Worm (Caenorhabditis elegans) whole organism, L1 larva: ENCODE results near the gene T24D5.2.

Source experiments
- C04F5.9 ChIP-seq: sonication (generic microtip); optimal IDR thresholded peaks from 2 replicates; lab custom pipeline; 2016; ENCODE audit warnings: missing genetic modification characterization, missing compliant biosample characterization
- F16B12.6 ChIP-seq: fragments of 150-350 bp; optimal IDR thresholded peaks from 2 replicates; lab custom pipeline; 2014; ENCODE audit warnings: missing biosample characterization, missing genetic modification characterization
- Y116A8C.19 ChIP-seq: sonication (generic microtip); optimal IDR thresholded peaks from 2 replicates; lab custom pipeline; 2016; ENCODE audit warnings: missing compliant biosample characterization, missing genetic modification characterization, borderline replicate concordance
- aly-2 ChIP-seq: fragments of 150-350 bp; optimal IDR thresholded peaks from 2 replicates; lab custom pipeline; 2014; ENCODE audit warnings: missing biosample characterization, missing genetic modification characterization
- ama-1 ChIP-seq: fragments of 150-350 bp; optimal IDR thresholded peaks from 2 replicates; lab custom pipeline; 2014
- blmp-1 ChIP-seq: fragments of 150-350 bp; optimal IDR thresholded peaks from 2 replicates; lab custom pipeline; 2014; ENCODE audit warnings: missing biosample characterization, missing genetic modification characterization
- ceh-63 ChIP-seq: fragments of 200-800 bp; sonication (Bioruptor generic); optimal IDR thresholded peaks from 2 replicates; lab custom pipeline; 2018; ENCODE audit warnings: mild to moderate bottlenecking, missing genetic modification characterization, missing compliant biosample characterization
- ceh-8 ChIP-seq: fragments of 200-800 bp; sonication (Bioruptor generic); optimal IDR thresholded peaks from 2 replicates; lab custom pipeline; 2018; ENCODE audit warnings: mild to moderate bottlenecking, missing genetic modification characterization, moderate library complexity, missing compliant biosample characterization
- ceh-88 ChIP-seq: fragments of 200-800 bp; sonication (Bioruptor generic); IDR thresholded peaks from 2 replicates; pipeline ENCODE4 v1.3.6; 2022; ENCODE audit warnings: missing genetic modification characterization, missing compliant biosample characterization
- ces-1 ChIP-seq: fragments of 150-350 bp; optimal IDR thresholded peaks from 2 replicates; lab custom pipeline; 2014; ENCODE audit warnings: missing biosample characterization, missing genetic modification reagents, missing genetic modification characterization
- dpl-1 ChIP-seq, 3 experiments: fragments of 150-350 bp in 2 of 3; sonication (generic microtip) in 1 of 3; optimal IDR thresholded peaks; 2 replicates each; lab custom pipeline; 2014 to 2017; ENCODE audit warnings: missing biosample characterization in 3 of 3, missing genetic modification characterization in 3 of 3, missing genetic modification reagents in 3 of 3
- efl-1 ChIP-seq, 4 experiments: fragments of 150-350 bp; optimal IDR thresholded peaks in 3 of 4; peaks in 1 of 4; 1 replicate in 1 of 4; 2 replicates in 3 of 4; lab custom pipeline; 2014; ENCODE audit warnings: missing biosample characterization in 2 of 4, missing genetic modification characterization in 2 of 4, missing genetic modification reagents in 2 of 4
- efl-3 ChIP-seq: fragments of 200-800 bp; sonication (Bioruptor generic); optimal IDR thresholded peaks from 2 replicates; lab custom pipeline; 2018; ENCODE audit warnings: mild to moderate bottlenecking, missing genetic modification characterization, missing compliant biosample characterization
- egl-13 ChIP-seq: sonication (generic microtip); optimal IDR thresholded peaks from 2 replicates; lab custom pipeline; 2016; ENCODE audit warnings: missing genotype, missing genetic modification reagents, missing genetic modification characterization, missing compliant biosample characterization
- egl-27 ChIP-seq, 2 experiments: fragments of 150-350 bp in 1 of 2; sonication (generic microtip); optimal IDR thresholded peaks; 3 replicates each; lab custom pipeline; 2017 to 2018; ENCODE audit warnings: missing biosample characterization in 2 of 2, missing genetic modification characterization in 2 of 2, missing genetic modification reagents in 2 of 2
- elt-2 ChIP-seq: sonication (generic microtip); optimal IDR thresholded peaks from 2 replicates; lab custom pipeline; 2016; ENCODE audit warnings: missing genetic modification characterization, mild to moderate bottlenecking, inconsistent platforms, missing compliant biosample characterization, missing genetic modification reagents
- elt-3 ChIP-seq, 6 experiments: fragments of 150-350 bp in 1 of 6; sonication (generic microtip); optimal IDR thresholded peaks; 2 replicates each; lab custom pipeline; 2017 to 2018; ENCODE audit warnings: missing biosample characterization in 6 of 6, missing genetic modification characterization in 6 of 6, inconsistent platforms in 1 of 6
- ets-5 ChIP-seq: fragments of 200-800 bp; sonication (Bioruptor generic); IDR thresholded peaks from 2 replicates; pipeline ENCODE4 v1.3.6; 2022; ENCODE audit warnings: missing genetic modification characterization, missing compliant biosample characterization
- fkh-10 ChIP-seq: sonication (generic microtip); optimal IDR thresholded peaks from 2 replicates; lab custom pipeline; 2017; ENCODE audit warnings: missing biosample characterization, missing genetic modification reagents, missing genetic modification characterization
- fkh-4 ChIP-seq: sonication (generic microtip); optimal IDR thresholded peaks from 2 replicates; lab custom pipeline; 2016; ENCODE audit warnings: missing compliant biosample characterization, missing genetic modification characterization, borderline replicate concordance
- irx-1 ChIP-seq: sonication (generic microtip); optimal IDR thresholded peaks from 2 replicates; lab custom pipeline; 2016; ENCODE audit warnings: missing genetic modification characterization, missing compliant biosample characterization
- jun-1 ChIP-seq: fragments of 150-350 bp; optimal IDR thresholded peaks from 2 replicates; lab custom pipeline; 2014; ENCODE audit warnings: missing biosample characterization, missing genetic modification reagents, missing genetic modification characterization
- lin-35 ChIP-seq, 2 experiments: fragments of 150-350 bp; optimal IDR thresholded peaks; 2 replicates each; lab custom pipeline; 2014; ENCODE audit warnings: missing biosample characterization in 2 of 2, missing genetic modification characterization in 2 of 2, missing genetic modification reagents in 2 of 2
- lin-39 ChIP-seq: fragments of 150-350 bp; optimal IDR thresholded peaks from 2 replicates; lab custom pipeline; 2014; ENCODE audit warnings: missing biosample characterization, missing genetic modification reagents, missing genetic modification characterization
- mab-9 ChIP-seq: fragments of 200-800 bp; sonication (Bioruptor generic); IDR thresholded peaks from 2 replicates; pipeline ENCODE4 v1.3.6; 2022; ENCODE audit warnings: missing genetic modification reagents, missing genetic modification characterization, missing compliant biosample characterization
- mef-2 ChIP-seq: fragments of 150-350 bp; optimal IDR thresholded peaks from 2 replicates; lab custom pipeline; 2014; ENCODE audit warnings: missing biosample characterization, missing genetic modification characterization
- nhr-12 ChIP-seq: sonication (generic microtip); optimal IDR thresholded peaks from 2 replicates; lab custom pipeline; 2017; ENCODE audit warnings: missing biosample characterization, missing genetic modification characterization
- nhr-20 ChIP-seq: sonication (generic microtip); optimal IDR thresholded peaks from 2 replicates; lab custom pipeline; 2016; ENCODE audit warnings: mild to moderate bottlenecking, missing genetic modification characterization, missing compliant biosample characterization
- nhr-237 ChIP-seq: fragments of 150-350 bp; optimal IDR thresholded peaks from 2 replicates; lab custom pipeline; 2014; ENCODE audit warnings: missing biosample characterization, missing genetic modification characterization
- nhr-28 ChIP-seq: fragments of 150-350 bp; optimal IDR thresholded peaks from 2 replicates; lab custom pipeline; 2014; ENCODE audit warnings: missing biosample characterization, missing genetic modification characterization
- nhr-76 ChIP-seq: sonication (generic microtip); optimal IDR thresholded peaks from 2 replicates; lab custom pipeline; 2017; ENCODE audit warnings: missing biosample characterization, missing genetic modification characterization
- nhr-77 ChIP-seq: fragments of 150-350 bp; optimal IDR thresholded peaks from 2 replicates; lab custom pipeline; 2014; ENCODE audit warnings: missing biosample characterization, missing genetic modification characterization
- nhr-84 ChIP-seq: sonication (generic microtip); optimal IDR thresholded peaks from 2 replicates; lab custom pipeline; 2017; ENCODE audit warnings: missing biosample characterization, missing genetic modification characterization
- nhr-85 ChIP-seq: sonication (generic microtip); peaks from one replicate; lab custom pipeline; 2016; ENCODE audit warnings: missing genetic modification characterization, inconsistent platforms, missing compliant biosample characterization
- nhr-90 ChIP-seq: sonication (generic microtip); optimal IDR thresholded peaks from 2 replicates; lab custom pipeline; 2016; ENCODE audit warnings: mild to moderate bottlenecking, missing genetic modification characterization, missing compliant biosample characterization; ENCODE audit not compliant: poor library complexity
- pag-3 ChIP-seq: sonication (generic microtip); optimal IDR thresholded peaks from 2 replicates; lab custom pipeline; 2017; ENCODE audit warnings: missing genetic modification characterization, mild to moderate bottlenecking, missing compliant biosample characterization, antibody characterized with exemption, borderline replicate concordance; ENCODE audit not compliant: insufficient read depth
- pqm-1 ChIP-seq: sonication (generic microtip); optimal IDR thresholded peaks from 3 replicates; lab custom pipeline; 2017; ENCODE audit warnings: missing biosample characterization, missing genetic modification characterization
- rnt-1 ChIP-seq: sonication (generic microtip); optimal IDR thresholded peaks from 2 replicates; lab custom pipeline; 2016; ENCODE audit warnings: mild to moderate bottlenecking, missing genetic modification characterization, moderate library complexity, missing compliant biosample characterization
- skn-1 ChIP-seq: fragments of 150-350 bp; optimal IDR thresholded peaks from 2 replicates; lab custom pipeline; 2014; ENCODE audit warnings: missing biosample characterization, missing genetic modification characterization
- snpc-4 ChIP-seq: fragments of 150-350 bp; optimal IDR thresholded peaks from 2 replicates; lab custom pipeline; 2014; ENCODE audit warnings: missing biosample characterization, missing genetic modification characterization
- snu-23 ChIP-seq: sonication (generic microtip); optimal IDR thresholded peaks from 2 replicates; lab custom pipeline; 2016; ENCODE audit warnings: missing genetic modification characterization, missing compliant biosample characterization
- sox-4 ChIP-seq: sonication (generic microtip); optimal IDR thresholded peaks from 2 replicates; lab custom pipeline; 2016; ENCODE audit warnings: missing genetic modification characterization, missing compliant biosample characterization
- sptf-1 ChIP-seq: fragments of 150-350 bp; optimal IDR thresholded peaks from 2 replicates; lab custom pipeline; 2014; ENCODE audit warnings: missing biosample characterization, missing genetic modification characterization
- sup-37 ChIP-seq: fragments of 200-800 bp; sonication (Bioruptor generic); optimal IDR thresholded peaks from 2 replicates; lab custom pipeline; 2018; ENCODE audit warnings: mild to moderate bottlenecking, missing genetic modification characterization, missing compliant biosample characterization
- swsn-7 ChIP-seq: sonication (generic microtip); optimal IDR thresholded peaks from 2 replicates; lab custom pipeline; 2016; ENCODE audit warnings: missing genetic modification characterization, missing compliant biosample characterization
- tbx-2 ChIP-seq: sonication (generic microtip); optimal IDR thresholded peaks from 2 replicates; lab custom pipeline; 2016; ENCODE audit warnings: missing genetic modification characterization, missing compliant biosample characterization
- tlp-1 ChIP-seq: fragments of 150-350 bp; optimal IDR thresholded peaks from 2 replicates; lab custom pipeline; 2014; ENCODE audit warnings: missing biosample characterization, missing genetic modification characterization
- unc-130 ChIP-seq: fragments of 150-350 bp; optimal IDR thresholded peaks from 2 replicates; lab custom pipeline; 2017; ENCODE audit warnings: missing biosample characterization, missing genetic modification characterization, inconsistent platforms
- unc-62 ChIP-seq: fragments of 150-350 bp; optimal IDR thresholded peaks from 2 replicates; lab custom pipeline; 2014; ENCODE audit warnings: missing biosample characterization, missing genetic modification reagents, missing genetic modification characterization
- unc-98 ChIP-seq: fragments of 200-800 bp; sonication (Bioruptor generic); IDR thresholded peaks from 2 replicates; pipeline ENCODE4 v1.3.6; 2022; ENCODE audit warnings: missing genetic modification characterization, missing compliant biosample characterization
- vab-15 ChIP-seq: sonication (generic microtip); optimal IDR thresholded peaks from 2 replicates; lab custom pipeline; 2017; ENCODE audit warnings: missing genotype, mild to moderate bottlenecking, missing genetic modification characterization, missing compliant biosample characterization
- zip-4 ChIP-seq: fragments of 200-800 bp; sonication (Bioruptor generic); optimal IDR thresholded peaks from 2 replicates; lab custom pipeline; 2018; ENCODE audit warnings: mild to moderate bottlenecking, missing genetic modification characterization, moderate library complexity, missing compliant biosample characterization
- ztf-11 ChIP-seq, 2 experiments: sonication (generic microtip); optimal IDR thresholded peaks; 2 replicates each; lab custom pipeline; 2016 to 2017; ENCODE audit warnings: missing genetic modification characterization in 2 of 2, missing biosample characterization in 1 of 2, missing compliant biosample characterization in 1 of 2

T24D5.2 gene

ce11 chrX:12629257-12629656 lies 43.0 kb upstream of the T24D5.2 start (continued):
- no peak for TF ChIP-seq C04F5.9 (tag; lab: Kevin White, UChicago)
- TF ChIP-seq pqm-1 (tag; lab: Kevin White, UChicago), result no peak
- no peak for TF ChIP-seq rnt-1 (tag; lab: Kevin White, UChicago)
- no peak for TF ChIP-seq ama-1 (lab: Kevin White, UChicago)
- no peak for TF ChIP-seq nhr-20 (tag; lab: Kevin White, UChicago)
- TF ChIP-seq nhr-84 (tag; lab: Kevin White, UChicago), result no peak
- TF ChIP-seq vab-15, result no peak
- TF ChIP-seq skn-1 (tag; lab: Kevin White, UChicago), result no peak
- TF ChIP-seq unc-130, result no peak
- TF ChIP-seq nhr-76 (tag; lab: Kevin White, UChicago), result no peak
- no peak for TF ChIP-seq unc-62
- no peak for TF ChIP-seq ces-1 (GFP tag; lab: Kevin White, UChicago)
- TF ChIP-seq lin-39 (tag; lab: Kevin White, UChicago), result no peak
- no peak for TF ChIP-seq sup-37 (GFP tag; lab: Kevin White, UChicago)
- no peak for TF ChIP-seq egl-27 (tag; optimal IDR thresholded peaks at IDR 0.05; lab: Kevin White, UChicago)
- peak; percentile 35 for TF ChIP-seq snu-23 (GFP tag; lab: Kevin White, UChicago)
- no peak for TF ChIP-seq nhr-28 (tag; lab: Kevin White, UChicago)
- TF ChIP-seq sptf-1 (tag; lab: Kevin White, UChicago), result no peak
- no peak for TF ChIP-seq pag-3 (tag; lab: Kevin White, UChicago)
- TF ChIP-seq efl-1 (optimal IDR thresholded peaks at IDR 0.05; lab: Kevin White, UChicago), result no peak
- no peak for TF ChIP-seq efl-1 (GFP tag; optimal IDR thresholded peaks at IDR 0.05 in 1 of 2; lab: Kevin White, UChicago)
- no peak for TF ChIP-seq sox-4
- no peak for TF ChIP-seq unc-98 (GFP tag; lab: Robert Waterston, UW)
- no peak for TF ChIP-seq ceh-8 (GFP tag; lab: Kevin White, UChicago)
- no peak for TF ChIP-seq tlp-1 (tag; lab: Kevin White, UChicago)
- no peak for TF ChIP-seq ets-5 (GFP tag; lab: Robert Waterston, UW)
- no peak for TF ChIP-seq F16B12.6 (tag; lab: Kevin White, UChicago)
- TF ChIP-seq lin-35 (GFP tag; optimal IDR thresholded peaks at IDR 0.05; lab: Kevin White, UChicago), result peak in 1 of 2 experiments; percentile 19
- no peak for TF ChIP-seq ztf-11 (tag; optimal IDR thresholded peaks at IDR 0.05; lab: Kevin White, UChicago)
- TF ChIP-seq jun-1 (tag; lab: Kevin White, UChicago), result no peak
- no peak for TF ChIP-seq nhr-237 (tag; lab: Kevin White, UChicago)
- TF ChIP-seq dpl-1 (GFP tag; optimal IDR thresholded peaks at IDR 0.05; lab: Kevin White, UChicago), result no peak
- no peak for TF ChIP-seq fkh-4 (tag; lab: Kevin White, UChicago)
- no peak for TF ChIP-seq blmp-1 (tag; lab: Kevin White, UChicago)
- TF ChIP-seq mab-9 (GFP tag; lab: Robert Waterston, UW), result 0 out of 2 replicates have a peak, but pooled peaks have one; percentile 25
- no peak for TF ChIP-seq nhr-12 (tag; lab: Kevin White, UChicago)
- TF ChIP-seq irx-1 (tag; lab: Kevin White, UChicago), result no peak
- TF ChIP-seq zip-4 (GFP tag; lab: Kevin White, UChicago), result no peak
- TF ChIP-seq aly-2 (tag; lab: Kevin White, UChicago), result no peak
- TF ChIP-seq swsn-7 (tag; lab: Kevin White, UChicago), result peak; percentile 17
- TF ChIP-seq snpc-4, result no peak

DNA sequence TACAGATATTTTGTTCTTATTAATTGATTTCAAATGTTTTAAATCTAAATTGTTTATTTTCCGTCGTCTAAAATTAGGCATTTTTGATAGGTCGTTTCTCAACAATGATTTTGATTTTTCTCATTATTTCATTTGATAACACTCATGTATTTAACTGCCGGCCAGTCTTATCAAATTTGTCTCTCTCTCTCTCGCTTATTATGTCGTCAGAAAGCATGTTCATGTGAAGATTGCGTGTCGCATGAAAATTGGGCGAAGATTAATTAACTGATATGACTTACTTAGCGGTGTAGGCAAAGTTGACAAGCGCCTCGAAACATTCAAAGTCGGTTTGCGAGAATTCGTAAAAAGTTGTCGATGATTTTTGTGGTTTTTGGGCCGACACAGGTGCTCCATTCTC lies 41.5 kb upstream of the T24D5.2 start:
- TF ChIP-seq ceh-88 (GFP tag; lab: Robert Waterston, UW) (no peak), ceh-63 (GFP tag; lab: Kevin White, UChicago) (no peak), fkh-10 (GFP tag; lab: Kevin White, UChicago) (no peak), nhr-77 (no peak), lin-35 (GFP tag; optimal IDR thresholded peaks at IDR 0.05; lab: Kevin White, UChicago) (peak in 1 of 2 experiments; percentile 9), nhr-20 (tag; lab: Kevin White, UChicago) (peak; percentile 63), elt-2 (peak; percentile 86), zip-4 (GFP tag; lab: Kevin White, UChicago) (no peak), swsn-7 (tag; lab: Kevin White, UChicago) (no peak), nhr-85 (tag; lab: Kevin White, UChicago) (peak; percentile 71), ces-1 (GFP tag; lab: Kevin White, UChicago) (no peak), mef-2 (tag; lab: Kevin White, UChicago) (no peak), elt-3 (tag; optimal IDR thresholded peaks at IDR 0.05; lab: Kevin White, UChicago) (peak in 5 of 6 experiments; percentile 22 to 88 (median 32)), efl-3 (GFP tag; lab: Kevin White, UChicago) (no peak), Y116A8C.19 (tag; lab: Kevin White, UChicago) (no peak), egl-13 (tag; lab: Kevin White, UChicago) (no peak), nhr-90 (tag; lab: Kevin White, UChicago) (peak; percentile 34), aly-2 (tag; lab: Kevin White, UChicago) (no peak), tbx-2 (tag; lab: Kevin White, UChicago) (peak; percentile 23)
